Fruit fly (Drosophila melanogaster) whole organism, larva: ENCODE results near the gene Sfp65A.

Source experiments
- noc ChIP-seq: fragments of 200-800 bp; sonication (Bioruptor generic); optimal IDR thresholded peaks from 3 replicates; lab custom pipeline; 2019; ENCODE audit warnings: missing biosample characterization, mild to moderate bottlenecking, missing genetic modification characterization, moderate library complexity

Gene Sfp65A

dm6 chr3L:6349976-6350375 is at the start of gene Sfp65A:
Gene Sfp65A, plus strand, starts transcription at chr3L:6350276.
- no peak for TF ChIP-seq noc (tag; lab: Kevin White, UChicago)

DNA sequence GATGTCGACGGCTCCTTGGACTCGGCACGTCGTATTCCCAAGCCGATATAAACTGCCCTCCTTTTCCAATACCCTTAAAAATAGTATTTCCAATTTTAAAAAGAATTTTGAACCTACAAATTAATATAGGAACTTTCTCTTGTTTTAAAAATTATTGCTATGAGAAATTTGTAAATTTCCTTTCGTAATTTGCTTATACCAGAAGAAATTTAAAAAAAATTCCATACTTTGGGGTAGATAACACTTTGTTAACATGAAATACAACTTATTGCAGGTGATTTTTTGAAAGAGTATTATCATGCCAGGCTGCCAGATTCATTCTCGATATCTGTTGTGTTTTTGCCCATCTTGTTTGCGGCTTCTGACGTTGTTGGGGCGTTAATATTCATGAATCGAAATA is 47.6 kb upstream of the Sfp65A start:
- TF ChIP-seq noc (tag; lab: Kevin White, UChicago): no peak

DNA sequence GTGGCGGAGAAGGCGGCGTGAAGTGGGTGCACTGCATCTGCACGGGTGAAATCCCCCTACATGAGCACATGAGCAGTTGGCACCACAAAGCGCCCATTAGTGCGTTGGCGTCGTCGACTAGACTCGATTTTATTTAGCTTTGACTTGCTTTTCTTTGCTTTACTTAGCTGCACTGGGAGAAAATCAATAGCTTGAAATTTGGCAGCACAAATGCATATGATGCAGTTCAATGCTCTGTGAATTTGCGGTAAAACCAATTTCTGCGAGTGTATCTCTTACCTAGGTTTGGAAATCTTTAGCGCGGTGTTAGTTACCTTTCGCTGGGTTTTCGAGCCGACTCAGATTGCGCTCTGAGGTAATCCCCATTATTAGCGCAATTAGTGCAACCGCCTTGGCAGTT is 45.2 kb upstream of the Sfp65A start:
- no peak for TF ChIP-seq noc (tag; lab: Kevin White, UChicago)

dm6 chr3L:6307298-6307697 is 42.8 kb upstream of the Sfp65A start:
- no peak for TF ChIP-seq noc (tag; lab: Kevin White, UChicago)

DNA sequence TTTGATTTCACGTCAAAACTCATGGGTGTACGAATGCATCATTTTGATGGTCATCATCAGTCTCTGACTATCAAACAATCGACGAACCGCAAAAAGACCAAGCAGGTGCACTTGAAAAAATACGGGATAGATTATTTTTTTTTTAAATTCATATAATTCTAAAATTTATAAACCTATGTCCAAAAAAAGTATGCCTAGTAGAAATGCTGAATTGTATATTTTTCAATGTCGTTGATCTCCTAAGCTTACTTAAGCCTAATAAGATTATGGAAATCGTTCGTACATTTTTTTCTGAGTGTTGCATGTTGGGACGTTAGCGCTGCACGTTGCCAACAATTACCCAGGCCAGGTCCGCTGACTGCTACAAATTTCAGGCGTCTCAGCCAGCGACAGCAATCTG is 41.5 kb upstream of the Sfp65A start:
- TF ChIP-seq noc (tag; lab: Kevin White, UChicago): no peak

DNA sequence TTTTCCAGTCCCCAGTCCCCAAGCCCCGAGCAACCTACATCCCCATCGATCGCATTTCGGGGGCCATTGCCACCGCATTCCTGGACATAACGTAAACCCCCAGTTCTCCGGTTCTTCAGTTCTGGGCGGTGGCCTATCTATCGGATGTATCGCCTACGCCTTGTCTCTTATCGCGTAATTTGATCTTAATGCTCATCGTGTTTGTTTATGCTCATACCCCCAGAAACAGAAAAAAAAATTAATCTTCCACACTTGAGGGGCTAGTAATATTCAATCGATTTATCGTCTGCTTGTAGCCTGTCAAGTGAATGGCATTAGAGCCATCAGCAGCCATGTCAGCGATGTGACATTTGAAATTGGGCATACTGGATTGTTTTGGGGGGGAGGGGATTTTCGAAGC is 40.4 kb upstream of the Sfp65A start:
- TF ChIP-seq noc (tag; lab: Kevin White, UChicago): no peak

DNA sequence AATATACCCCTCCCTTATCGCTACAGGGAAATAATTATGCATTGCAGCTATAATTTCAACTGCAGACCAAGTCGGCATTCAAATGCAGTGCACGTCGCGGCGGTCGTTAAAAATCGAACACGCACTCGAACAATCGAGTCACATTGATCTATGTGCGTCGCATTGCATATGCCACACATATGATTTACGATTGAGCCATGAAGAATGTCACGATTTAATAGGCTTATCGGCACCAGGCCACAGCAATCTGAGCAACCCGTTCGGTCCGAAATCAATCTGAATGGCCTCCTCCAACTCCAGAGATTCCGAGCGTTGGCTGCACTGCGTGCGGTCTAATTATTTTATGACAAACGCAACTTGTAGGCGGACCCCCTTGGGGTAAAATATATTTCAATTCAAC is 39.6 kb upstream of the Sfp65A start:
- no peak for TF ChIP-seq noc (tag; lab: Kevin White, UChicago)

dm6 chr3L:6312029-6312623 is 38.0 kb upstream of the Sfp65A start:
- TF ChIP-seq noc (tag; lab: Kevin White, UChicago): no peak

- TF ChIP-seq noc (tag; lab: Kevin White, UChicago): no peak
Measured at dm6 chr3L:6315693-6316092, 34.4 kb upstream of the Sfp65A start.

- TF ChIP-seq noc (tag; lab: Kevin White, UChicago): no peak
Measured at dm6 chr3L:6317494-6317893, 32.6 kb upstream of the Sfp65A start.

- no peak for TF ChIP-seq noc (tag; lab: Kevin White, UChicago)
Measured at dm6 chr3L:6320311-6320710, 29.8 kb upstream of the Sfp65A start, which contains the start of gene Or65a. Gene Or65a, plus strand, starts transcription at chr3L:6320611.

- no peak for TF ChIP-seq noc (tag; lab: Kevin White, UChicago)
Measured at dm6 chr3L:6322680-6323079, 27.4 kb upstream of the Sfp65A start.

DNA sequence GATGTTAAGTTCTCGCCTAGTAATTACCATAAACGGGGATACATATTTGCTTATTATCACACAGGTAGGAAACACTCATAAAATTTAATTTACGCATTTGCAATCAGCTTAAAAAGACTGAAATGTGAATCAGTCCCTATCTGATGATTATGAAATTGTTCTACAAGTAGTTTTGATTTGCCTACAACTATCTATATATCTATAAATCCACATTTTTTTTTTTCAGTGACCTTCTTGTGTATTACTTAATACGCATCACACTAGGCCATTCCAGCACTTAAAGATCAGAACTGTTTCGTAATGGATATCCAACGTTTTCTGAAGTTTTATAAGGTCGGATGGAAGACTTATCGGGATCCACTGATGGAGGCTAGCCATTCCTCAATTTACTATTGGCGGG is 24.8 kb upstream of the Sfp65A start, which contains the start of gene Or65b:
TSS of gene Or65b (plus strand) at position 301 of the 400 bp plus-strand sequence.
- no peak for TF ChIP-seq noc (tag; lab: Kevin White, UChicago)

DNA sequence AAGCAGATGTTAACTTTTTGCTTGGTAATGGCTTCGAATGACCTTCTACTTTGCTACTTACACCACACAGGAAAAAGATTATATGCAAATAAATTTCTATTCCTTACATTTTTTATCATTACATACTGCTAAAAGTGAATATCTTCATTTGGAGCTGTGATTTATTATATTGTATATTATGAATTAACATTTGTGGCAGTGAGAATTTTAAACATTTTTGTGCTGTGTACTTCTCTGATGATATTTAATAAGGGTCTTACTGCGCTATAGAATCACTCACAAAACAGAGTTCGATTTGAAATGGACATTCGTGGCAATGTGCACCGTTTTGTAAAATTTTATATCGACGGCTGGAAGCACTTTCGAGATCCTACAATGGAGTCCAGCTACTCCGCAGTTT is 22.8 kb upstream of the Sfp65A start, which contains the start of gene Or65c:
TSS of gene Or65c (plus strand) at position 301 of the 400 bp plus-strand sequence.
- no peak for TF ChIP-seq noc (tag; lab: Kevin White, UChicago)

DNA sequence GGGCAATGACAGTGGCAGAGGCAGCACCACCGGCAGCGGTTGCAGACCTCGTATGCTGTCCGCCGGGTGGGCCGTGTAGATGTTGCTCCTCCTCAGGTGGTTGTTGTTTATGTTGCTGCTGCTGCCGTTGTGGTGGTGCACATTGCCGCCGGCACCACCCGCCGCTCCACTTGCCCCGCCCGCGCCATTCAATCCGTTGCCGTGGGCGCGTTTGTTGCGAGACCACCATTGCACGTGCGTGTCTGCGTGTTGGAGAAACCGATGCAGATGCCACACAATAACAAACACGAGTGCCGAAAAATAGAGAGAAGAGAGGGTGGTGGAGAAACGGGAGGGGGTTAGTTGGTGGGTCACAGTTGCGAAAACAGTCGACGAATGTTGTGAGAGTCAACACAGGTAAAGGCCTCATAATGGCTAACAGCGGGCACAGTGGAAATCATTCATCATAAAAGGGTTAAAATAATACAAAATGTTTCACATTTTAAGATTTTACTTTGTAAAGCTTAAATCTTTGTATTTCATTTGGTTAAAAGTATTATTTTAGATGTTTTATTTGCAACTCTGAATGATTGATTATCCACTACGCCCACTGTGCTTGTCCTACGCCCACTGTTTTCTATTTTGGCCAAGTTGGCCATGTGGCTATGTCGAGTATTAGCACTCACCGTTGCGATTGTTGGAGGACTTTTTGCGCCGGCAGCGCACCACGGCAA is 18.5 kb upstream of the Sfp65A start:
- no peak for TF ChIP-seq noc (tag; lab: Kevin White, UChicago)

DNA sequence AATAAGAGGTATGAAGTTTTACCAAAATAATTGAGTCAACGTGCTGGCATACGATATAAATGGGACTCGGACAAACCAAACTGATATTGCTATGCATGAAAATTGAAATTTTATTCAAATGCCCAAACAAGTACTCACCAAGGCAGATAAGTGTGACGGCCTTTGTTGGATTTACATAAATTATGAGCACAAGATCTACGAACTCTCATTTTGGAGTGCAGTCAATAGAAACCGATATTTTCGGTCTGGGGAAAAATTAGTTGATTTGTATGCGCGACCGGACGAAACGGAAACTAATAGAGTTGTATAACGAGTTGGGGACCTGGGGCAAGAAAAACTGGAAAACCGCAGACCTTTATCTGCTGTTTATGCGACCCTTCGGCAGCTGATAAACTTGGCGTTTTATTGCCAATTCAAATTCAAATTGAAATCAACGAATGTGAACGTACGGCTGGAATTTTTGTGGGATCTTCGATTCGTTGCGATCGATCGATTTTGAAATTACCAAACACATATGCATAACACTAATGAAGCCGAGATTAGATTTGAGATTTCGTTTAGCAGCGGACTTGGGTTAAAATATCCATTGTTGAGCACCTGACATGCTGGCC is 13.7 kb upstream of the Sfp65A start:
- TF ChIP-seq noc (tag; lab: Kevin White, UChicago): no peak

DNA sequence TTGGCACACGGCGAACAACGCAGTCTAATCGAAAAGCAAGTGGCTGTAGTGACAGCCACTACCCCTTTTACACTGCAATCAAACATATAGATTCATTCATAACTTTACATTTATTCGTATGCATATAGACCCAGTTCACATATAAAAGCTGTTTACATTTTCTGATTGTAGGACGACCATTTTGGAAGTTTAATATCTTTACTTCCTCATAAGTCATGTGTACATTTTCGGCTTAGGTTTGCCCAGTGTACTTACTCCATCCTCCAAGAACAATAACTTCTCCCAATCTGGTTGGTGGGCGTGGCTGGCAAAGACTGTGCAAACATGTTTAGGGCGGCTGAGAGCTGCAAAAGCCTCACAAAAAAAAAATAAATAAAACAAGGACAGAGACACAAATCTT is 11.8 kb upstream of the Sfp65A start:
- TF ChIP-seq noc (tag; lab: Kevin White, UChicago): no peak
